Worm (Caenorhabditis elegans) whole organism, L1 larva: ENCODE results near the gene ssu-1.
A peak's percentile ranks its signal among the peaks of the same experiment; 100 is the strongest.

ENCODE experiments used
- F16B12.6 ChIP-seq: fragments of 150-350 bp; optimal IDR thresholded peaks from 2 replicates; lab custom pipeline; 2014; ENCODE audit warnings: missing biosample characterization, missing genetic modification characterization
- Y116A8C.19 ChIP-seq: sonication (generic microtip); optimal IDR thresholded peaks from 2 replicates; lab custom pipeline; 2016; ENCODE audit warnings: missing compliant biosample characterization, missing genetic modification characterization, borderline replicate concordance
- aly-2 ChIP-seq: fragments of 150-350 bp; optimal IDR thresholded peaks from 2 replicates; lab custom pipeline; 2014; ENCODE audit warnings: missing biosample characterization, missing genetic modification characterization
- ceh-82 ChIP-seq, 3 experiments: fragments of 150-350 bp in 1 of 3; sonication (generic microtip) in 2 of 3; optimal IDR thresholded peaks; 2 replicates each; lab custom pipeline; 2014 to 2017; ENCODE audit warnings: missing biosample characterization in 3 of 3, missing genetic modification characterization in 3 of 3
- ceh-88 ChIP-seq: fragments of 200-800 bp; sonication (Bioruptor generic); IDR thresholded peaks from 2 replicates; pipeline ENCODE4 v1.3.6; 2022; ENCODE audit warnings: missing genetic modification characterization, missing compliant biosample characterization
- ces-1 ChIP-seq: fragments of 150-350 bp; optimal IDR thresholded peaks from 2 replicates; lab custom pipeline; 2014; ENCODE audit warnings: missing biosample characterization, missing genetic modification reagents, missing genetic modification characterization
- efl-1 ChIP-seq, 4 experiments: fragments of 150-350 bp; optimal IDR thresholded peaks in 3 of 4; peaks in 1 of 4; 1 replicate in 1 of 4; 2 replicates in 3 of 4; lab custom pipeline; 2014; ENCODE audit warnings: missing biosample characterization in 2 of 4, missing genetic modification characterization in 2 of 4, missing genetic modification reagents in 2 of 4
- efl-3 ChIP-seq: fragments of 200-800 bp; sonication (Bioruptor generic); optimal IDR thresholded peaks from 2 replicates; lab custom pipeline; 2018; ENCODE audit warnings: mild to moderate bottlenecking, missing genetic modification characterization, missing compliant biosample characterization
- egl-13 ChIP-seq: sonication (generic microtip); optimal IDR thresholded peaks from 2 replicates; lab custom pipeline; 2016; ENCODE audit warnings: missing genotype, missing genetic modification reagents, missing genetic modification characterization, missing compliant biosample characterization
- hlh-4 ChIP-seq: sonication (generic microtip); optimal IDR thresholded peaks from 2 replicates; lab custom pipeline; 2016; ENCODE audit warnings: mild to moderate bottlenecking, missing genetic modification characterization, missing compliant biosample characterization
- irx-1 ChIP-seq: sonication (generic microtip); optimal IDR thresholded peaks from 2 replicates; lab custom pipeline; 2016; ENCODE audit warnings: missing genetic modification characterization, missing compliant biosample characterization
- lin-13 ChIP-seq: fragments of 150-350 bp; optimal IDR thresholded peaks from 2 replicates; lab custom pipeline; 2014; ENCODE audit warnings: missing biosample characterization, missing genetic modification reagents, missing genetic modification characterization
- lin-14 ChIP-seq: fragments of 200-800 bp; sonication (Bioruptor generic); optimal IDR thresholded peaks from 2 replicates; lab custom pipeline; 2018; ENCODE audit warnings: mild to moderate bottlenecking, missing genetic modification characterization, moderate library complexity, missing compliant biosample characterization
- lin-15B ChIP-seq: fragments of 150-350 bp; sonication (generic microtip); optimal IDR thresholded peaks from 3 replicates; lab custom pipeline; 2014; ENCODE audit warnings: missing biosample characterization, missing genetic modification characterization
- lir-3 ChIP-seq: sonication (generic microtip); optimal IDR thresholded peaks from 2 replicates; lab custom pipeline; 2016; ENCODE audit warnings: mild to moderate bottlenecking, missing genetic modification characterization, moderate library complexity, missing compliant biosample characterization; ENCODE audit not compliant: poor library complexity
- lsy-2 ChIP-seq, 2 experiments: fragments of 150-350 bp; optimal IDR thresholded peaks; 2 replicates each; lab custom pipeline; 2014; ENCODE audit warnings: missing biosample characterization in 2 of 2, missing genetic modification characterization in 2 of 2
- mdl-1 ChIP-seq, 2 experiments: fragments of 150-350 bp; optimal IDR thresholded peaks; 2 replicates each; lab custom pipeline; 2014 to 2017; ENCODE audit warnings: missing biosample characterization in 2 of 2, missing genetic modification characterization in 2 of 2, inconsistent platforms in 1 of 2
- mef-2 ChIP-seq: fragments of 150-350 bp; optimal IDR thresholded peaks from 2 replicates; lab custom pipeline; 2014; ENCODE audit warnings: missing biosample characterization, missing genetic modification characterization
- nhr-12 ChIP-seq: sonication (generic microtip); optimal IDR thresholded peaks from 2 replicates; lab custom pipeline; 2017; ENCODE audit warnings: missing biosample characterization, missing genetic modification characterization
- nhr-19 ChIP-seq: fragments of 200-800 bp; sonication (Bioruptor generic); conservative IDR thresholded peaks from 2 replicates; pipeline ENCODE4 v1.3.6; 2022; ENCODE audit warnings: missing genetic modification characterization, missing compliant biosample characterization
- nhr-237 ChIP-seq: fragments of 150-350 bp; optimal IDR thresholded peaks from 2 replicates; lab custom pipeline; 2014; ENCODE audit warnings: missing biosample characterization, missing genetic modification characterization
- nhr-28 ChIP-seq: fragments of 150-350 bp; optimal IDR thresholded peaks from 2 replicates; lab custom pipeline; 2014; ENCODE audit warnings: missing biosample characterization, missing genetic modification characterization
- nhr-71 ChIP-seq: sonication (generic microtip); optimal IDR thresholded peaks from 2 replicates; lab custom pipeline; 2016; ENCODE audit warnings: mild to moderate bottlenecking, missing genetic modification characterization, moderate library complexity, missing compliant biosample characterization
- nhr-84 ChIP-seq: sonication (generic microtip); optimal IDR thresholded peaks from 2 replicates; lab custom pipeline; 2017; ENCODE audit warnings: missing biosample characterization, missing genetic modification characterization
- pag-3 ChIP-seq: sonication (generic microtip); optimal IDR thresholded peaks from 2 replicates; lab custom pipeline; 2017; ENCODE audit warnings: missing genetic modification characterization, mild to moderate bottlenecking, missing compliant biosample characterization, antibody characterized with exemption, borderline replicate concordance; ENCODE audit not compliant: insufficient read depth
- rnt-1 ChIP-seq: sonication (generic microtip); optimal IDR thresholded peaks from 2 replicates; lab custom pipeline; 2016; ENCODE audit warnings: mild to moderate bottlenecking, missing genetic modification characterization, moderate library complexity, missing compliant biosample characterization
- unc-98 ChIP-seq: fragments of 200-800 bp; sonication (Bioruptor generic); IDR thresholded peaks from 2 replicates; pipeline ENCODE4 v1.3.6; 2022; ENCODE audit warnings: missing genetic modification characterization, missing compliant biosample characterization
- vab-15 ChIP-seq: sonication (generic microtip); optimal IDR thresholded peaks from 2 replicates; lab custom pipeline; 2017; ENCODE audit warnings: missing genotype, mild to moderate bottlenecking, missing genetic modification characterization, missing compliant biosample characterization
- xbp-1 ChIP-seq: sonication (generic microtip); optimal IDR thresholded peaks from 2 replicates; lab custom pipeline; 2016; ENCODE audit warnings: missing genetic modification characterization, missing compliant biosample characterization

The ssu-1 gene

ce11 chrV:20123010-20123409 lies 10.1 kb downstream of the ssu-1 start:
- no peak for TF ChIP-seq xbp-1
- no peak for TF ChIP-seq efl-3
- TF ChIP-seq nhr-12 (tag; lab: Kevin White, UChicago): no peak
- no peak for TF ChIP-seq F16B12.6 (tag; lab: Kevin White, UChicago)
- no peak for TF ChIP-seq Y116A8C.19 (tag; lab: Kevin White, UChicago)
- no peak for TF ChIP-seq egl-13 (tag; lab: Kevin White, UChicago)

ce11 chrV:20120623-20121165 lies 12.4 kb downstream of the ssu-1 start, which contains the start of gene ncx-1:
Gene ncx-1, minus strand, starts transcription at chrV:20120673.
- TF ChIP-seq nhr-237 (tag; lab: Kevin White, UChicago): no peak
- no peak for TF ChIP-seq efl-1 (optimal IDR thresholded peaks at IDR 0.05; lab: Kevin White, UChicago)
- TF ChIP-seq efl-1 (GFP tag; optimal IDR thresholded peaks at IDR 0.05 in 1 of 2; lab: Kevin White, UChicago): peak in 1 of 2 experiments; percentile 43

ce11 chrV:20119770-20120169 lies 13.3 kb downstream of the ssu-1 start:
- no peak for TF ChIP-seq lin-15B (tag; lab: Kevin White, UChicago)
- no peak for TF ChIP-seq vab-15 (tag; lab: Kevin White, UChicago)
- no peak for TF ChIP-seq aly-2 (tag; lab: Kevin White, UChicago)
- no peak for TF ChIP-seq mef-2
- TF ChIP-seq lir-3: no peak
- no peak for TF ChIP-seq nhr-84 (tag; lab: Kevin White, UChicago)
- no peak for TF ChIP-seq irx-1 (tag; lab: Kevin White, UChicago)
- no peak for TF ChIP-seq nhr-71 (tag; lab: Kevin White, UChicago)
- TF ChIP-seq nhr-237 (tag; lab: Kevin White, UChicago): no peak
- no peak for TF ChIP-seq ces-1 (GFP tag; lab: Kevin White, UChicago)
- no peak for TF ChIP-seq mdl-1 (tag; optimal IDR thresholded peaks at IDR 0.05; lab: Kevin White, UChicago)
- TF ChIP-seq, all 84 proteins: peak for 0

- TF ChIP-seq F16B12.6 (tag; lab: Kevin White, UChicago) (no peak), lsy-2 (tag; optimal IDR thresholded peaks at IDR 0.05; lab: Kevin White, UChicago) (no peak), pag-3 (tag; lab: Kevin White, UChicago) (no peak), irx-1 (tag; lab: Kevin White, UChicago) (no peak)
Measured at ce11 chrV:20105210-20105793, 27.8 kb downstream of the ssu-1 start.

- TF ChIP-seq rnt-1 (tag; lab: Kevin White, UChicago) (no peak), lin-13 (GFP tag; lab: Kevin White, UChicago) (no peak), hlh-4 (tag; lab: Kevin White, UChicago) (no peak), lin-14 (GFP tag; lab: Kevin White, UChicago) (no peak), nhr-28 (no peak), ceh-88 (GFP tag; lab: Robert Waterston, UW) (no peak), unc-98 (no peak), lin-15B (tag; lab: Kevin White, UChicago) (no peak), ceh-82 (tag; optimal IDR thresholded peaks at IDR 0.05; lab: Kevin White, UChicago) (no peak)
Measured at ce11 chrV:20104417-20104816, 28.6 kb downstream of the ssu-1 start.

- TF ChIP-seq ceh-88 (GFP tag; lab: Robert Waterston, UW) (no peak), egl-13 (tag; lab: Kevin White, UChicago) (no peak), aly-2 (tag; lab: Kevin White, UChicago) (no peak), lin-13 (GFP tag; lab: Kevin White, UChicago) (no peak), nhr-19 (GFP tag; lab: Robert Waterston, UW) (no peak), nhr-84 (tag; lab: Kevin White, UChicago) (no peak), unc-98 (no peak)
- TF ChIP-seq, all 84 proteins: peak for 0
Measured at ce11 chrV:20097164-20097563, 35.9 kb downstream of the ssu-1 start.
